Fruit fly (Drosophila melanogaster) whole organism, adult: ENCODE results near the gene CG17544.

ENCODE experiments used
- CG11617 ChIP-seq: fragments of 200-800 bp; sonication (Bioruptor generic); optimal IDR thresholded peaks from 2 replicates; lab custom pipeline; 2017; ENCODE audit warnings: mild to moderate bottlenecking, missing biosample characterization, missing genetic modification reagents, missing genetic modification characterization
- CG14711 ChIP-seq: fragments of 200-800 bp; sonication (Bioruptor generic); optimal IDR thresholded peaks from 2 replicates; lab custom pipeline; 2018; ENCODE audit warnings: missing biosample characterization, mild to moderate bottlenecking, missing genetic modification characterization, moderate library complexity
- CG5204 ChIP-seq: fragments of 200-800 bp; sonication (Bioruptor generic); optimal IDR thresholded peaks from 2 replicates; lab custom pipeline; 2016; ENCODE audit warnings: missing biosample characterization, missing genetic modification characterization
- cic ChIP-seq: fragments of 200-800 bp; sonication (Bioruptor generic); optimal IDR thresholded peaks from 2 replicates; lab custom pipeline; 2017; ENCODE audit warnings: missing biosample characterization, mild to moderate bottlenecking, missing genetic modification characterization, moderate library complexity
- cnc ChIP-seq, 2 experiments: fragments of >200 bp; optimal IDR thresholded peaks; 2 replicates each; lab custom pipeline; 2017
- kay ChIP-seq: fragments of 200-800 bp; sonication (Bioruptor generic); peaks from one replicate; lab custom pipeline; 2016; ENCODE audit warnings: missing biosample characterization, missing genetic modification characterization, borderline replicate concordance
- tj ChIP-seq: fragments of 200-800 bp; sonication (Bioruptor generic); optimal IDR thresholded peaks from 3 replicates; lab custom pipeline; 2017; ENCODE audit warnings: missing biosample characterization, mild to moderate bottlenecking, missing genetic modification characterization, moderate library complexity

- TF ChIP-seq cic (GFP tag; lab: Kevin White, UChicago) (no peak), kay (GFP tag; lab: Kevin White, UChicago) (peak; percentile 62), tj (GFP tag; lab: Kevin White, UChicago) (no peak), CG11617 (GFP tag; lab: Kevin White, UChicago) (no peak), CG5204 (GFP tag; lab: Kevin White, UChicago) (no peak), cnc (optimal IDR thresholded peaks at IDR 0.05; lab: Kevin White, UChicago) (no peak), CG14711 (no peak)
Observed at dm6 chr2L:19415133-19415532, 16.8 kb upstream of the CG17544 start.
